Fruit fly (Drosophila melanogaster) whole organism, embryonic: ENCODE measurements around the gene Ppt2.

ENCODE experiments used
- Blimp-1 ChIP-seq: fragments of 200-800 bp; sonication (Bioruptor generic); optimal IDR thresholded peaks from 3 replicates; lab custom pipeline; 2018; ENCODE audit warnings: missing biosample characterization, missing genetic modification characterization, mild to moderate bottlenecking, moderate library complexity, missing genetic modification reagents
- C15 ChIP-seq: fragments of 200-800 bp; sonication (Bioruptor generic); IDR thresholded peaks from 3 replicates; pipeline ENCODE4 v1.3.6; 2022; ENCODE audit warnings: missing biosample characterization, missing genetic modification characterization
- CG11695 ChIP-seq: fragments of 200-800 bp; sonication (Bioruptor generic); IDR thresholded peaks from 3 replicates; pipeline ENCODE4 v1.3.6; 2022; ENCODE audit warnings: missing biosample characterization, missing genetic modification characterization
- CG12236 ChIP-seq: fragments of 200-800 bp; sonication (Bioruptor generic); optimal IDR thresholded peaks from 2 replicates; lab custom pipeline; 2016; ENCODE audit warnings: missing biosample characterization, missing genetic modification characterization
- CG1233 ChIP-seq: fragments of 200-800 bp; sonication (Bioruptor generic); optimal IDR thresholded peaks from 4 replicates; lab custom pipeline; 2018; ENCODE audit warnings: missing biosample characterization, mild to moderate bottlenecking, missing genetic modification characterization
- CG13424 ChIP-seq: fragments of 200-800 bp; sonication (Bioruptor generic); optimal IDR thresholded peaks from 2 replicates; lab custom pipeline; 2019; ENCODE audit warnings: missing biosample characterization, mild to moderate bottlenecking, missing genetic modification characterization, moderate library complexity
- CG13624 ChIP-seq: fragments of 200-800 bp; sonication (Bioruptor generic); optimal IDR thresholded peaks from 2 replicates; lab custom pipeline; 2016; ENCODE audit warnings: missing biosample characterization, missing genetic modification characterization
- CG13775 ChIP-seq: fragments of 200-800 bp; sonication (Bioruptor generic); optimal IDR thresholded peaks from 3 replicates; lab custom pipeline; 2017; ENCODE audit warnings: missing biosample characterization, mild to moderate bottlenecking, missing genetic modification characterization
- CG15011 ChIP-seq: fragments of 200-800 bp; sonication (Bioruptor generic); optimal IDR thresholded peaks from 3 replicates; lab custom pipeline; 2018; ENCODE audit warnings: missing biosample characterization, mild to moderate bottlenecking, missing genetic modification characterization
- CG17359 ChIP-seq: fragments of 200-800 bp; sonication (Bioruptor generic); optimal IDR thresholded peaks from 3 replicates; lab custom pipeline; 2018; ENCODE audit warnings: missing biosample characterization, mild to moderate bottlenecking, missing genetic modification characterization, moderate library complexity
- CG1792 ChIP-seq: fragments of 200-800 bp; sonication (Bioruptor generic); optimal IDR thresholded peaks from 2 replicates; lab custom pipeline; 2016; ENCODE audit warnings: missing biosample characterization, missing genetic modification characterization
- CG18599 ChIP-seq: fragments of 200-800 bp; sonication (Bioruptor generic); optimal IDR thresholded peaks from 3 replicates; lab custom pipeline; 2017; ENCODE audit warnings: missing biosample characterization, missing genetic modification characterization, mild to moderate bottlenecking, moderate library complexity, missing genetic modification reagents
- CG33213 ChIP-seq: fragments of 200-800 bp; sonication (Bioruptor generic); optimal IDR thresholded peaks from 3 replicates; lab custom pipeline; 2016; ENCODE audit warnings: missing biosample characterization, missing genetic modification characterization
- CG9437 ChIP-seq: fragments of 200-800 bp; sonication (Bioruptor generic); optimal IDR thresholded peaks from 2 replicates; lab custom pipeline; 2018; ENCODE audit warnings: missing biosample characterization, mild to moderate bottlenecking, missing genetic modification characterization
- CG9727 ChIP-seq: fragments of 200-800 bp; sonication (Bioruptor generic); optimal IDR thresholded peaks from 3 replicates; lab custom pipeline; 2017; ENCODE audit warnings: missing biosample characterization, mild to moderate bottlenecking, missing genetic modification characterization
- CHES-1-like ChIP-seq: fragments of 200-800 bp; sonication (Bioruptor generic); optimal IDR thresholded peaks from 2 replicates; lab custom pipeline; 2016; ENCODE audit warnings: missing biosample characterization, missing genetic modification characterization
- D19A ChIP-seq: fragments of 200-800 bp; optimal IDR thresholded peaks from 3 replicates; lab custom pipeline; 2019; ENCODE audit warnings: missing biosample characterization, mild to moderate bottlenecking, missing genetic modification characterization, moderate library complexity
- Deaf1 ChIP-seq: fragments of 200-800 bp; optimal IDR thresholded peaks from 3 replicates; lab custom pipeline; 2019; ENCODE audit warnings: missing biosample characterization, mild to moderate bottlenecking, missing genetic modification characterization, moderate library complexity
- GATAe ChIP-seq: fragments of 200-800 bp; sonication (Bioruptor generic); conservative IDR thresholded peaks from 2 replicates; pipeline ENCODE4 v1.3.6; 2022; ENCODE audit warnings: missing biosample characterization, missing genetic modification characterization
- HHEX ChIP-seq: fragments of 200-800 bp; sonication (Bioruptor generic); optimal IDR thresholded peaks from 3 replicates; lab custom pipeline; 2017; ENCODE audit warnings: missing biosample characterization, mild to moderate bottlenecking, missing genetic modification characterization, missing genetic modification reagents
- Hr39 ChIP-seq: fragments of >200 bp; optimal IDR thresholded peaks from 2 replicates; lab custom pipeline; 2017
- Lhr ChIP-seq: fragments of 200-800 bp; sonication (Bioruptor generic); optimal IDR thresholded peaks from 3 replicates; lab custom pipeline; 2017; ENCODE audit warnings: mild to moderate bottlenecking, missing biosample characterization, missing genetic modification reagents, missing genetic modification characterization
- Med ChIP-seq: fragments of 200-800 bp; sonication (Bioruptor generic); peaks from one replicate; lab custom pipeline; 2016; ENCODE audit warnings: missing biosample characterization, missing genetic modification characterization, mild to moderate bottlenecking, inconsistent platforms, moderate library complexity
- Optix ChIP-seq: fragments of 200-800 bp; sonication (Bioruptor generic); IDR thresholded peaks from 3 replicates; pipeline ENCODE4 v1.3.6; 2022; ENCODE audit warnings: missing biosample characterization, missing genetic modification characterization
- Spps ChIP-seq: fragments of 200-800 bp; sonication (Bioruptor generic); optimal IDR thresholded peaks from 2 replicates; lab custom pipeline; 2018; ENCODE audit warnings: missing biosample characterization, mild to moderate bottlenecking, missing genetic modification characterization
- Ssrp ChIP-seq: fragments of 200-800 bp; sonication (Bioruptor generic); optimal IDR thresholded peaks from 2 replicates; lab custom pipeline; 2018; ENCODE audit warnings: missing biosample characterization, mild to moderate bottlenecking, missing genetic modification characterization, moderate library complexity
- Usf ChIP-seq: fragments of 200-800 bp; sonication (Bioruptor generic); optimal IDR thresholded peaks from 2 replicates; lab custom pipeline; 2017; ENCODE audit warnings: missing genotype, missing biosample characterization, missing genetic modification characterization
- YL-1 ChIP-seq: fragments of 200-800 bp; sonication (Bioruptor generic); optimal IDR thresholded peaks from 3 replicates; lab custom pipeline; 2017; ENCODE audit warnings: missing biosample characterization, mild to moderate bottlenecking, missing genetic modification characterization
- abd-A ChIP-seq: fragments of 200-800 bp; sonication (Bioruptor generic); optimal IDR thresholded peaks from 3 replicates; lab custom pipeline; 2019; ENCODE audit warnings: missing biosample characterization, mild to moderate bottlenecking, missing genetic modification characterization, moderate library complexity
- ara ChIP-seq: fragments of 200-800 bp; sonication (Bioruptor generic); IDR thresholded peaks from 2 replicates; pipeline ENCODE4 v1.3.6; 2022; ENCODE audit warnings: missing biosample characterization, missing genetic modification characterization
- corto ChIP-seq: fragments of 200-800 bp; sonication (Bioruptor generic); optimal IDR thresholded peaks from 2 replicates; lab custom pipeline; 2016; ENCODE audit warnings: missing biosample characterization, mild to moderate bottlenecking, missing genetic modification characterization, moderate library complexity
- crol ChIP-seq: fragments of 200-800 bp; sonication (Bioruptor generic); IDR thresholded peaks from 2 replicates; pipeline ENCODE4 v1.3.6; 2022; ENCODE audit warnings: missing biosample characterization, missing genetic modification characterization
- fd102C ChIP-seq: fragments of 200-800 bp; sonication (Bioruptor generic); optimal IDR thresholded peaks from 2 replicates; lab custom pipeline; 2018; ENCODE audit warnings: missing biosample characterization, mild to moderate bottlenecking, missing genetic modification characterization, moderate library complexity
- fd96Cb ChIP-seq: fragments of 200-800 bp; sonication (Bioruptor generic); optimal IDR thresholded peaks from 2 replicates; lab custom pipeline; 2018; ENCODE audit warnings: missing biosample characterization, mild to moderate bottlenecking, missing genetic modification characterization, moderate library complexity
- fru ChIP-seq: fragments of >200 bp; optimal IDR thresholded peaks from 2 replicates; lab custom pipeline; 2017
- gcm ChIP-seq: fragments of 200-800 bp; sonication (Bioruptor generic); optimal IDR thresholded peaks from 2 replicates; lab custom pipeline; 2019; ENCODE audit warnings: missing biosample characterization, mild to moderate bottlenecking, missing genetic modification characterization, moderate library complexity
- gsb-n ChIP-seq: fragments of 200-800 bp; sonication (Bioruptor generic); optimal IDR thresholded peaks from 3 replicates; lab custom pipeline; 2018; ENCODE audit warnings: missing biosample characterization, mild to moderate bottlenecking, missing genetic modification characterization
- pros ChIP-seq: fragments of 200-800 bp; sonication (Bioruptor generic); optimal IDR thresholded peaks from 3 replicates; lab custom pipeline; 2019; ENCODE audit warnings: missing biosample characterization, mild to moderate bottlenecking, missing genetic modification characterization, moderate library complexity
- pzg ChIP-seq: fragments of 200-800 bp; sonication (Bioruptor generic); optimal IDR thresholded peaks from 3 replicates; lab custom pipeline; 2018; ENCODE audit warnings: missing biosample characterization, mild to moderate bottlenecking, missing genetic modification characterization, moderate library complexity
- sens ChIP-seq: fragments of 200-800 bp; sonication (Bioruptor generic); peaks from one replicate; lab custom pipeline; 2016; ENCODE audit warnings: missing biosample characterization, missing genetic modification characterization
- tin ChIP-seq: fragments of 200-800 bp; sonication (Bioruptor generic); optimal IDR thresholded peaks from 3 replicates; lab custom pipeline; 2016; ENCODE audit warnings: missing biosample characterization, missing genetic modification characterization
- tio ChIP-seq: fragments of 200-800 bp; sonication (Bioruptor generic); optimal IDR thresholded peaks from 2 replicates; lab custom pipeline; 2017; ENCODE audit warnings: missing biosample characterization, missing genetic modification characterization, inconsistent platforms
- vnd ChIP-seq: fragments of 200-800 bp; sonication (Bioruptor generic); IDR thresholded peaks from 3 replicates; pipeline ENCODE4 v1.3.6; 2022; ENCODE audit warnings: missing biosample characterization, missing genetic modification characterization; ENCODE audit not compliant: partially characterized antibody
- vvl ChIP-seq: fragments of 200-800 bp; sonication (Bioruptor generic); IDR thresholded peaks from 2 replicates; pipeline ENCODE4 v1.3.6; 2022; ENCODE audit warnings: missing biosample characterization, missing genetic modification characterization
- zen ChIP-seq: fragments of 200-800 bp; sonication (Bioruptor generic); optimal IDR thresholded peaks from 3 replicates; lab custom pipeline; 2018; ENCODE audit warnings: missing biosample characterization, mild to moderate bottlenecking, missing genetic modification characterization, moderate library complexity
- zen2 ChIP-seq: fragments of 200-800 bp; sonication (Bioruptor generic); IDR thresholded peaks from 3 replicates; pipeline ENCODE4 v1.3.6; 2022; ENCODE audit warnings: missing biosample characterization, missing genetic modification characterization; ENCODE audit not compliant: partially characterized antibody

The Ppt2 gene

DNA sequence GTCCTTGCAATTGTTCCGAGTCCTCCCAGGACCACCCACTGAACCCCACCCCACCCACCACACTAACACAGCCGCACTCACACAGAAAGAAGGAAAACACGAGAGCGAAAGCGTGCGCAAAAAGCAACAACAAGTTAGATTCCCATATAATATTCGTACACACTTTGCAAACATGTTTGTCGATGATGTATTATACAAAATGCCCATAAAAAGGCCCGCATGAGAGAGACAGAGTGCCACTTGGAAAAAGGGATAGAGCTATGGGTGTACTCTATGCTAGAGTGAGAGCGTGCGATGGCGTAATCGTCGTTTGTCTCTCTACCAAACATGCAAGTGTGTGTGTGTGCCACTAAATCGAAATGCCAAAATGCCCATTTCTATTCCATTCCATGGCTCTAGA is 32.4 kb upstream of the Ppt2 start (continued):
- peak; percentile 46 for TF ChIP-seq Med (GFP tag; lab: Kevin White, UChicago)
- peak; percentile 27 for TF ChIP-seq gcm (GFP tag; lab: Kevin White, UChicago)
- TF ChIP-seq, all 482 proteins: peak for 10

DNA sequence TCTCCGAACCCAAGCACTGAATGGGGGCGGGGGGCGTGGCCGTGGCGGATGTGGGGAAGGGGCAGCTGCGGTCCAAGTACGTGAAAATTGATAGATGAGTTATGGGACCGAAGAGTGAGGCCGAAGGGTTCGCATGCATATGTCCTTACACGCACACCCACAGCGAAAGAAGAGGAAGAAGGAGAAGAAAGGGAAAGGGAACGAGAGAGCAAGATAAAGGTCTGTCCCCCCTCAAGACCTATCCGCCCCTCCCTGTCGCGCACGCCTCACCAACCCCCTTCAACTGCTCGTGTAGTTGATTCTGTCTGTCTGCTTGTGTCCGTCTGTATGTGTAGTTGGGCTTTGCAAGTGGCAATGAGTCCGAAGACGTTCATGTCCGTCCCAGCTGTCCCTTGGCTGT is 30.7 kb upstream of the Ppt2 start:
- TF ChIP-seq crol (peak; percentile 80), fd102C (GFP tag; lab: Kevin White, UChicago) (no peak), CG12236 (GFP tag; lab: Kevin White, UChicago) (no peak), Spps (tag; lab: Kevin White, UChicago) (no peak), Ssrp (no peak), Deaf1 (tag; lab: Kevin White, UChicago) (peak; percentile 20), CG13624 (GFP tag; lab: Kevin White, UChicago) (no peak), CG11695 (GFP tag; lab: Robert Waterston, UW) (no peak), ara (GFP tag; lab: Robert Waterston, UW) (no peak), Optix (GFP tag; lab: Robert Waterston, UW) (0 out of 3 replicates have a peak, but pooled peaks have one; percentile 21), HHEX (GFP tag; lab: Kevin White, UChicago) (no peak), abd-A (tag; lab: Kevin White, UChicago) (peak; percentile 69), Hr39 (lab: Kevin White, UChicago) (peak; percentile 61), CHES-1-like (no peak), corto (GFP tag; lab: Kevin White, UChicago) (no peak), pros (peak; percentile 35), GATAe (GFP tag; lab: Robert Waterston, UW) (no peak), CG1233 (GFP tag; lab: Kevin White, UChicago) (no peak), D19A (no peak)

DNA sequence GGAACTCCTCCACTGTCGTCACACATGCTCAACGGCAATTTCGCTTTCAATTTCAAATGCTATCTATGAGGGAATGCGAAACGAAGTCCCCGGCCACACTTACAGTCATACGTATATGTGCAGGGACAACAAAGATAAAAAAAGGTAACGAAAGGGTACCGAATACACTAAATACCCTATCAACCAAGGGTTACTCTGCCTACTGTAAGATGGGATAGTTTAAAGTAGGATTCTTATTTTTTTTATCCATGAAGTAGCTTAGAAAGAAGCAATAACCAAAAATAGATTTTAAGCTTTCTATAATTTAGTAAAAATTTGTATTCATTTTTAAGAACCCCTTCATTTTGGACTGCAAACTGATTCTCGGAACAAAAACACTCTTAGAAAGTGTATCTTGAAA is 28.9 kb upstream of the Ppt2 start:
- TF ChIP-seq CG1792 (GFP tag; lab: Kevin White, UChicago) = no peak
- TF ChIP-seq CG33213 (GFP tag; lab: Kevin White, UChicago) = no peak
- no peak for TF ChIP-seq pzg (GFP tag; lab: Kevin White, UChicago)
- TF ChIP-seq YL-1 (GFP tag; lab: Kevin White, UChicago) = no peak
- TF ChIP-seq D19A = peak; percentile 66
- TF ChIP-seq sens (GFP tag; lab: Kevin White, UChicago) = peak; percentile 62
- no peak for TF ChIP-seq tio (GFP tag; lab: Kevin White, UChicago)
- peak; percentile 29 for TF ChIP-seq CG18599 (GFP tag; lab: Kevin White, UChicago)

dm6 chr2L:11268933-11269631 is 11.0 kb upstream of the Ppt2 start, which contains the start of gene cmet:
cmet (minus strand) TSS chr2L:11269002.
- TF ChIP-seq vvl (GFP tag; lab: Robert Waterston, UW) (peak; percentile 72), CG17359 (tag; lab: Kevin White, UChicago) (no peak), fru (lab: Kevin White, UChicago) (no peak), zen (tag; lab: Kevin White, UChicago) (peak; percentile 47), Usf (GFP tag; lab: Kevin White, UChicago) (no peak), CG9727 (GFP tag; lab: Kevin White, UChicago) (peak; percentile 50), C15 (no peak), Blimp-1 (GFP tag; lab: Kevin White, UChicago) (no peak), CG9437 (GFP tag; lab: Kevin White, UChicago) (peak; percentile 68), CG15011 (GFP tag; lab: Kevin White, UChicago) (no peak), tin (GFP tag; lab: Kevin White, UChicago) (peak; percentile 39), CG13775 (GFP tag; lab: Kevin White, UChicago) (peak; percentile 45), fd96Cb (tag; lab: Kevin White, UChicago) (peak; percentile 41), gsb-n (tag; lab: Kevin White, UChicago) (peak; percentile 20), CG13424 (tag; lab: Kevin White, UChicago) (peak; percentile 60), vnd (peak; percentile 88), Lhr (GFP tag; lab: Kevin White, UChicago) (peak; percentile 9), zen2 (GFP tag; lab: Robert Waterston, UW) (peak; percentile 85)
